Worm (Caenorhabditis elegans): ENCODE results near the gene K11C4.1.
A peak's percentile ranks its signal among the peaks of the same experiment; 100 is the strongest.

K11C4.1 gene

ce11 chrV:6888828-6889227, 8.0 kb upstream of the K11C4.1 start (continued):
- peak; percentile 57; the same call in 1 of the 2 replicates for TF ChIP-seq attf-3 (GFP tag; conservative IDR thresholded peaks at IDR 0.05)
- TF ChIP-seq pha-4 (tag; optimal IDR thresholded peaks at IDR 0.05), result no peak
- TF ChIP-seq rcor-1 (GFP tag; IDR thresholded peaks at IDR 0.05), result peak; percentile 43; the same call in 1 of the 2 replicates
- peak; percentile 89 for TF ChIP-seq rpc-1 (optimal IDR thresholded peaks at IDR 0.05)
- TF ChIP-seq rpc-1 (tag; optimal IDR thresholded peaks at IDR 0.05), result peak; percentile 87
- peak; percentile 48 for TF ChIP-seq F57C9.4 (tag; optimal IDR thresholded peaks at IDR 0.05)
- TF ChIP-seq madf-8 (GFP tag; conservative IDR thresholded peaks at IDR 0.05), result no peak
- no peak for TF ChIP-seq nhr-120 (GFP tag; IDR thresholded peaks at IDR 0.05)
- TF ChIP-seq madf-10 (tag; optimal IDR thresholded peaks at IDR 0.05), result peak; percentile 57
- peak; percentile 33 for TF ChIP-seq attf-5 (GFP tag; optimal IDR thresholded peaks at IDR 0.05)
- no peak for TF ChIP-seq F57A8.1 (GFP tag; optimal IDR thresholded peaks at IDR 0.05)
- peak; percentile 53 for TF ChIP-seq egrh-3 (GFP tag; IDR thresholded peaks at IDR 0.05)
- peak; percentile 94 for TF ChIP-seq lin-26 (GFP tag; IDR thresholded peaks at IDR 0.05)
- TF ChIP-seq nhr-27 (tag; optimal IDR thresholded peaks at IDR 0.05), result peak; percentile 77
- TF ChIP-seq lag-1 (GFP tag; IDR thresholded peaks at IDR 0.05), result no peak
- peak; percentile 50; the same call in 1 of the 2 replicates for TF ChIP-seq B0336.3 (GFP tag; IDR thresholded peaks at IDR 0.05)
- TF ChIP-seq snpc-1.1 (tag; optimal IDR thresholded peaks at IDR 0.05; ENCODE audit: insufficient read depth), result peak; percentile 42
- peak; percentile 78; the same call in 1 of the 2 replicates for TF ChIP-seq let-526 (GFP tag; IDR thresholded peaks at IDR 0.05)
- peak; percentile 14 for TF ChIP-seq lsy-27 (tag; optimal IDR thresholded peaks at IDR 0.05; ENCODE audit: borderline replicate concordance, insufficient read depth)
- peak; percentile 89 for TF ChIP-seq die-1 (tag; optimal IDR thresholded peaks at IDR 0.05)
- peak; percentile 70 for TF ChIP-seq ceh-27 (GFP tag; optimal IDR thresholded peaks at IDR 0.05)
- TF ChIP-seq bed-1 (GFP tag; IDR thresholded peaks at IDR 0.05), result no peak; the same call in 1 of the 2 replicates
- TF ChIP-seq him-1 (tag; optimal IDR thresholded peaks at IDR 0.05), result peak; percentile 90
- no peak for TF ChIP-seq F39B2.1 (GFP tag; IDR thresholded peaks at IDR 0.05)
- TF ChIP-seq B0261.1 (tag; optimal IDR thresholded peaks at IDR 0.05), result peak; percentile 95
- TF ChIP-seq F52B5.7 (tag; optimal IDR thresholded peaks at IDR 0.05), result peak; percentile 68
- 0 out of 2 replicates have a peak, but pooled peaks have one; percentile 26 for TF ChIP-seq aptf-2 (GFP tag; conservative IDR thresholded peaks at IDR 0.05)
- TF ChIP-seq zim-3 (tag; optimal IDR thresholded peaks at IDR 0.05), result peak; percentile 41
- TF ChIP-seq dpl-1 (GFP tag; optimal IDR thresholded peaks at IDR 0.05), result no peak
- TF ChIP-seq efl-1 (GFP tag; optimal IDR thresholded peaks at IDR 0.05), result no peak
- no peak for TF ChIP-seq F22D6.2 (tag; optimal IDR thresholded peaks at IDR 0.05)
- no peak for TF ChIP-seq ztf-6 (GFP tag; IDR thresholded peaks at IDR 0.05)
- TF ChIP-seq mes-4 (tag; optimal IDR thresholded peaks at IDR 0.05), result peak; percentile 47
- TF ChIP-seq let-607 (tag; optimal IDR thresholded peaks at IDR 0.05), result peak in 1 of 2 experiments; percentile 52
- peak; percentile 44 for TF ChIP-seq tlf-1 (GFP tag; optimal IDR thresholded peaks at IDR 0.05)
- no peak for TF ChIP-seq aptf-3 (GFP tag; IDR thresholded peaks at IDR 0.05)
- TF ChIP-seq sdz-38 (tag; optimal IDR thresholded peaks at IDR 0.05), result no peak
- TF ChIP-seq hrde-1 (tag; optimal IDR thresholded peaks at IDR 0.05; ENCODE audit: borderline replicate concordance), result peak; percentile 78
- TF ChIP-seq nfya-1 (tag; optimal IDR thresholded peaks at IDR 0.05; ENCODE audit: borderline replicate concordance, insufficient read depth), result no peak
- TF ChIP-seq egl-44 (GFP tag; IDR thresholded peaks at IDR 0.05), result peak; percentile 89
- no peak for TF ChIP-seq ccch-3 (GFP tag; optimal IDR thresholded peaks at IDR 0.05)
